Fruit fly (Drosophila melanogaster) whole organism, wandering third instar larva: ENCODE data around the gene Vajk2.

Experiments
- CG9705 ChIP-seq: fragments of 200-800 bp; sonication (Bioruptor generic); optimal IDR thresholded peaks from 2 replicates; lab custom pipeline; 2018; ENCODE audit warnings: missing biosample characterization, mild to moderate bottlenecking, missing genetic modification characterization
- CrebA ChIP-seq: fragments of 200-800 bp; sonication (Bioruptor generic); optimal IDR thresholded peaks from 2 replicates; lab custom pipeline; 2016; ENCODE audit warnings: missing biosample characterization, mild to moderate bottlenecking, missing genetic modification characterization, borderline replicate concordance
- Dfd ChIP-seq: fragments of >200 bp; optimal IDR thresholded peaks from 2 replicates; lab custom pipeline; 2017; ENCODE audit warnings: missing biosample characterization, missing genetic modification characterization
- Dif ChIP-seq: fragments of 200-275, 200-300 bp; sonication (Bioruptor generic); optimal IDR thresholded peaks from 2 replicates; lab custom pipeline; 2018; ENCODE audit warnings: missing biosample characterization, missing genetic modification characterization; ENCODE audit not compliant: partially characterized antibody
- GATAd ChIP-seq: sonication (Bioruptor generic); optimal IDR thresholded peaks from 2 replicates; lab custom pipeline; 2016; ENCODE audit warnings: missing biosample characterization, missing genetic modification characterization
- HLH106 ChIP-seq: fragments of 200-800 bp; optimal IDR thresholded peaks from 3 replicates; lab custom pipeline; 2019; ENCODE audit warnings: missing biosample characterization, mild to moderate bottlenecking, missing genetic modification characterization, moderate library complexity
- Hnf4 ChIP-seq: fragments of 200-800 bp; sonication (Bioruptor generic); optimal IDR thresholded peaks from 2 replicates; lab custom pipeline; 2016; ENCODE audit warnings: missing biosample characterization, mild to moderate bottlenecking, missing genetic modification characterization
- Hr78 ChIP-seq: fragments of >200 bp; optimal IDR thresholded peaks from 2 replicates; lab custom pipeline; 2017; ENCODE audit warnings: missing biosample characterization, missing genetic modification characterization
- Jra ChIP-seq: sonication (Bioruptor generic); optimal IDR thresholded peaks from 2 replicates; lab custom pipeline; 2016; ENCODE audit warnings: missing biosample characterization, missing genetic modification characterization
- Mio ChIP-seq: sonication (Bioruptor generic); optimal IDR thresholded peaks from 2 replicates; lab custom pipeline; 2016; ENCODE audit warnings: missing biosample characterization, missing genetic modification characterization
- Myc ChIP-seq: fragments of >200 bp; optimal IDR thresholded peaks from 2 replicates; lab custom pipeline; 2017
- N ChIP-seq: fragments of >200 bp; optimal IDR thresholded peaks from 2 replicates; lab custom pipeline; 2018; ENCODE audit warnings: missing biosample characterization, missing external identifiers, missing genetic modification characterization
- Rel ChIP-seq, 2 experiments: fragments of 200-800 bp; sonication (Bioruptor generic) in 1 of 2; optimal IDR thresholded peaks; 2 replicates in 1 of 2; 3 replicates in 1 of 2; lab custom pipeline; 2016 to 2019; ENCODE audit warnings: mild to moderate bottlenecking in 2 of 2, missing biosample characterization in 2 of 2, missing genetic modification characterization in 2 of 2, moderate library complexity in 1 of 2
- Sp1 ChIP-seq: fragments of 200-800 bp; sonication (Bioruptor generic); optimal IDR thresholded peaks from 3 replicates; lab custom pipeline; 2019; ENCODE audit warnings: missing biosample characterization, mild to moderate bottlenecking, missing genetic modification characterization, moderate library complexity
- Vsx2 ChIP-seq: fragments of 200-300, 225-300 bp; sonication (Bioruptor generic); optimal IDR thresholded peaks from 2 replicates; lab custom pipeline; 2018; ENCODE audit warnings: missing biosample characterization, missing genetic modification characterization; ENCODE audit not compliant: partially characterized antibody
- br ChIP-seq: fragments of 200-800 bp; sonication (Bioruptor generic); optimal IDR thresholded peaks from 2 replicates; lab custom pipeline; 2016; ENCODE audit warnings: missing biosample characterization, missing genetic modification characterization
- brk ChIP-seq: fragments of 200-800 bp; sonication (Bioruptor generic); optimal IDR thresholded peaks from 2 replicates; lab custom pipeline; 2016; ENCODE audit warnings: missing biosample characterization, mild to moderate bottlenecking, missing genetic modification characterization
- dmrt93B ChIP-seq: fragments of 200-800 bp; sonication (Bioruptor generic); optimal IDR thresholded peaks from 2 replicates; lab custom pipeline; 2018; ENCODE audit warnings: missing biosample characterization, mild to moderate bottlenecking, missing genetic modification characterization
- dsf ChIP-seq: sonication (Bioruptor generic); optimal IDR thresholded peaks from 2 replicates; lab custom pipeline; 2016; ENCODE audit warnings: missing biosample characterization, missing genetic modification characterization, borderline replicate concordance
- foxo ChIP-seq, 2 experiments: fragments of 200-800 bp; sonication (Bioruptor generic); optimal IDR thresholded peaks; 2 replicates in 1 of 2; 3 replicates in 1 of 2; lab custom pipeline; 2016 to 2017; ENCODE audit warnings: missing biosample characterization in 2 of 2, missing genetic modification characterization in 2 of 2
- fru ChIP-seq: fragments of 200-800 bp; sonication (Bioruptor generic); optimal IDR thresholded peaks from 3 replicates; lab custom pipeline; 2016; ENCODE audit warnings: missing biosample characterization, mild to moderate bottlenecking, missing genetic modification characterization
- h ChIP-seq: fragments of 200-800 bp; sonication (Bioruptor generic); optimal IDR thresholded peaks from 3 replicates; lab custom pipeline; 2016; ENCODE audit warnings: missing biosample characterization, mild to moderate bottlenecking, missing genetic modification characterization
- jim ChIP-seq: fragments of 175-275, 200-325 bp; sonication (Bioruptor generic); optimal IDR thresholded peaks from 2 replicates; lab custom pipeline; 2016; ENCODE audit warnings: missing biosample characterization, mild to moderate bottlenecking, missing genetic modification characterization
- pan ChIP-seq: fragments of >200 bp; optimal IDR thresholded peaks from 2 replicates; lab custom pipeline; 2017
- psq ChIP-seq: fragments of 200-800 bp; sonication (Bioruptor generic); optimal IDR thresholded peaks from 3 replicates; lab custom pipeline; 2017; ENCODE audit warnings: missing biosample characterization, mild to moderate bottlenecking, missing genetic modification characterization, moderate library complexity
- rgr ChIP-seq: fragments of 200-800 bp; sonication (Bioruptor generic); optimal IDR thresholded peaks from 3 replicates; lab custom pipeline; 2016; ENCODE audit warnings: missing biosample characterization, mild to moderate bottlenecking, missing genetic modification characterization
- sage ChIP-seq: fragments of 200-800 bp; sonication (Bioruptor generic); optimal IDR thresholded peaks from 2 replicates; lab custom pipeline; 2016; ENCODE audit warnings: missing biosample characterization, mild to moderate bottlenecking, missing genetic modification characterization
- sv ChIP-seq: fragments of 200-800 bp; sonication (Bioruptor generic); optimal IDR thresholded peaks from 3 replicates; lab custom pipeline; 2016; ENCODE audit warnings: missing biosample characterization, missing genetic modification characterization
- tai ChIP-seq: sonication (Bioruptor generic); optimal IDR thresholded peaks from 2 replicates; lab custom pipeline; 2016; ENCODE audit warnings: missing biosample characterization, missing genetic modification characterization
- usp ChIP-seq: fragments of >200 bp; optimal IDR thresholded peaks from 2 replicates; lab custom pipeline; 2017; ENCODE audit warnings: missing biosample characterization, missing genetic modification characterization
- woc ChIP-seq: sonication (Bioruptor generic); optimal IDR thresholded peaks from 2 replicates; lab custom pipeline; 2016; ENCODE audit warnings: missing biosample characterization, mild to moderate bottlenecking, missing genetic modification characterization

The Vajk2 gene

dm6 chr2L:13955775-13956174 is 21.3 kb upstream of the Vajk2 start (continued):
- TF ChIP-seq woc = peak; percentile 95
- TF ChIP-seq Jra (GFP tag; lab: Kevin White, UChicago) = peak; percentile 95
- TF ChIP-seq Dif (GFP tag; lab: Kevin White, UChicago) = peak; percentile 29
- TF ChIP-seq rgr (GFP tag; lab: Kevin White, UChicago) = peak; percentile 96
- peak; percentile 93 for TF ChIP-seq psq (GFP tag; lab: Kevin White, UChicago)
- no peak for TF ChIP-seq usp
- peak; percentile 88 for TF ChIP-seq sage (GFP tag; lab: Kevin White, UChicago)
- TF ChIP-seq foxo (GFP tag; optimal IDR thresholded peaks at IDR 0.05; lab: Kevin White, UChicago) = peak; percentile 29 to 97
- TF ChIP-seq br (GFP tag; lab: Kevin White, UChicago) = peak; percentile 97

- TF ChIP-seq Dif (GFP tag; lab: Kevin White, UChicago) = no peak
- no peak for TF ChIP-seq Myc (lab: Kevin White, UChicago)
Observed at dm6 chr2L:13949789-13950188, 15.3 kb upstream of the Vajk2 start.

dm6 chr2L:13947476-13947875 is 13.0 kb upstream of the Vajk2 start, which contains the start of gene Vajk3:
Gene Vajk3 (minus strand): TSS chr2L:13947476.
- TF ChIP-seq Sp1 (no peak), h (GFP tag; lab: Kevin White, UChicago) (no peak), brk (GFP tag; lab: Kevin White, UChicago) (no peak), Mio (GFP tag; lab: Kevin White, UChicago) (no peak), rgr (GFP tag; lab: Kevin White, UChicago) (no peak), CG9705 (GFP tag; lab: Kevin White, UChicago) (no peak), pan (no peak)

dm6 chr2L:13931318-13931717 is 3.2 kb downstream of the Vajk2 start, which contains the start of gene CG42711:
Gene CG42711 (minus strand): TSS chr2L:13931362.
- TF ChIP-seq psq (GFP tag; lab: Kevin White, UChicago) = no peak
- no peak for TF ChIP-seq sage (GFP tag; lab: Kevin White, UChicago)
- no peak for TF ChIP-seq Mio (GFP tag; lab: Kevin White, UChicago)
- no peak for TF ChIP-seq jim (GFP tag; lab: Kevin White, UChicago)
- no peak for TF ChIP-seq Dfd
- TF ChIP-seq GATAd (GFP tag; lab: Kevin White, UChicago) = no peak
- TF ChIP-seq fru (GFP tag; lab: Kevin White, UChicago) = no peak
- TF ChIP-seq h (GFP tag; lab: Kevin White, UChicago) = no peak
- no peak for TF ChIP-seq dmrt93B (GFP tag; lab: Kevin White, UChicago)
- TF ChIP-seq dsf (GFP tag; lab: Kevin White, UChicago) = no peak
- no peak for TF ChIP-seq woc
- TF ChIP-seq HLH106 = no peak
- TF ChIP-seq foxo (GFP tag; optimal IDR thresholded peaks at IDR 0.05; lab: Kevin White, UChicago) = no peak
- no peak for TF ChIP-seq pan
- no peak for TF ChIP-seq Sp1
- no peak for TF ChIP-seq tai (GFP tag; lab: Kevin White, UChicago)
- no peak for TF ChIP-seq N
- TF ChIP-seq Hnf4 = no peak
- TF ChIP-seq CrebA (GFP tag; lab: Kevin White, UChicago) = no peak
- TF ChIP-seq brk (GFP tag; lab: Kevin White, UChicago) = no peak

- TF ChIP-seq Vsx2 (GFP tag; lab: Kevin White, UChicago) (no peak), jim (GFP tag; lab: Kevin White, UChicago) (no peak), tai (GFP tag; lab: Kevin White, UChicago) (no peak), Myc (lab: Kevin White, UChicago) (no peak), brk (GFP tag; lab: Kevin White, UChicago) (no peak), N (no peak), Rel (GFP tag; optimal IDR thresholded peaks at IDR 0.05; lab: Kevin White, UChicago) (no peak), Rel (tag; optimal IDR thresholded peaks at IDR 0.05; lab: Kevin White, UChicago) (no peak), CG9705 (GFP tag; lab: Kevin White, UChicago) (no peak), br (GFP tag; lab: Kevin White, UChicago) (no peak), Hr78 (GFP tag; lab: Kevin White, UChicago) (no peak), HLH106 (no peak), Dfd (no peak), h (GFP tag; lab: Kevin White, UChicago) (no peak), sv (GFP tag; lab: Kevin White, UChicago) (no peak), sage (GFP tag; lab: Kevin White, UChicago) (no peak), psq (GFP tag; lab: Kevin White, UChicago) (no peak)
Observed at dm6 chr2L:13928461-13928860, 6.0 kb downstream of the Vajk2 start.
